Worm (Caenorhabditis elegans) whole organism, L1 larva: ENCODE results near the gene sru-22.

Source experiments
- C16A3.4 ChIP-seq: fragments of 150-350 bp; optimal IDR thresholded peaks from 2 replicates; lab custom pipeline; 2014; ENCODE audit warnings: missing biosample characterization, missing genetic modification characterization
- C34B4.2 ChIP-seq: sonication (generic microtip); optimal IDR thresholded peaks from 2 replicates; lab custom pipeline; 2017; ENCODE audit warnings: mild to moderate bottlenecking, missing genetic modification characterization, missing compliant biosample characterization
- F16B12.6 ChIP-seq: fragments of 150-350 bp; optimal IDR thresholded peaks from 2 replicates; lab custom pipeline; 2014; ENCODE audit warnings: missing biosample characterization, missing genetic modification characterization
- Y116A8C.19 ChIP-seq: sonication (generic microtip); optimal IDR thresholded peaks from 2 replicates; lab custom pipeline; 2016; ENCODE audit warnings: missing compliant biosample characterization, missing genetic modification characterization, borderline replicate concordance
- aha-1 ChIP-seq: fragments of 150-350 bp; optimal IDR thresholded peaks from 2 replicates; lab custom pipeline; 2014; ENCODE audit warnings: missing biosample characterization, missing genetic modification characterization
- alr-1 ChIP-seq: fragments of 200-800 bp; sonication (Bioruptor generic); optimal IDR thresholded peaks from 2 replicates; lab custom pipeline; 2018; ENCODE audit warnings: borderline replicate concordance, mild to moderate bottlenecking, missing genetic modification characterization, missing compliant biosample characterization
- aly-2 ChIP-seq: fragments of 150-350 bp; optimal IDR thresholded peaks from 2 replicates; lab custom pipeline; 2014; ENCODE audit warnings: missing biosample characterization, missing genetic modification characterization
- blmp-1 ChIP-seq: fragments of 150-350 bp; optimal IDR thresholded peaks from 2 replicates; lab custom pipeline; 2014; ENCODE audit warnings: missing biosample characterization, missing genetic modification characterization
- ceh-63 ChIP-seq: fragments of 200-800 bp; sonication (Bioruptor generic); optimal IDR thresholded peaks from 2 replicates; lab custom pipeline; 2018; ENCODE audit warnings: mild to moderate bottlenecking, missing genetic modification characterization, missing compliant biosample characterization
- ceh-90 ChIP-seq: sonication (generic microtip); optimal IDR thresholded peaks from 2 replicates; lab custom pipeline; 2016; ENCODE audit warnings: missing genetic modification characterization, missing compliant biosample characterization
- efl-1 ChIP-seq, 4 experiments: fragments of 150-350 bp; optimal IDR thresholded peaks in 3 of 4; peaks in 1 of 4; 1 replicate in 1 of 4; 2 replicates in 3 of 4; lab custom pipeline; 2014; ENCODE audit warnings: missing biosample characterization in 2 of 4, missing genetic modification characterization in 2 of 4, missing genetic modification reagents in 2 of 4
- efl-3 ChIP-seq: fragments of 200-800 bp; sonication (Bioruptor generic); optimal IDR thresholded peaks from 2 replicates; lab custom pipeline; 2018; ENCODE audit warnings: mild to moderate bottlenecking, missing genetic modification characterization, missing compliant biosample characterization
- egl-27 ChIP-seq, 2 experiments: fragments of 150-350 bp in 1 of 2; sonication (generic microtip); optimal IDR thresholded peaks; 3 replicates each; lab custom pipeline; 2017 to 2018; ENCODE audit warnings: missing biosample characterization in 2 of 2, missing genetic modification characterization in 2 of 2, missing genetic modification reagents in 2 of 2
- elt-2 ChIP-seq: sonication (generic microtip); optimal IDR thresholded peaks from 2 replicates; lab custom pipeline; 2016; ENCODE audit warnings: missing genetic modification characterization, mild to moderate bottlenecking, inconsistent platforms, missing compliant biosample characterization, missing genetic modification reagents
- fkh-10 ChIP-seq: sonication (generic microtip); optimal IDR thresholded peaks from 2 replicates; lab custom pipeline; 2017; ENCODE audit warnings: missing biosample characterization, missing genetic modification reagents, missing genetic modification characterization
- grh-1 ChIP-seq: fragments of 200-800 bp; sonication (Bioruptor generic); IDR thresholded peaks from 2 replicates; pipeline ENCODE4 v1.3.6; 2022; ENCODE audit warnings: missing genetic modification reagents, missing genetic modification characterization, missing compliant biosample characterization
- hlh-17 ChIP-seq: fragments of 200-800 bp; sonication (Bioruptor generic); optimal IDR thresholded peaks from 2 replicates; lab custom pipeline; 2018; ENCODE audit warnings: missing genetic modification characterization, mild to moderate bottlenecking, missing compliant biosample characterization, moderate library complexity, borderline replicate concordance
- hlh-4 ChIP-seq: sonication (generic microtip); optimal IDR thresholded peaks from 2 replicates; lab custom pipeline; 2016; ENCODE audit warnings: mild to moderate bottlenecking, missing genetic modification characterization, missing compliant biosample characterization
- hpl-2 ChIP-seq: fragments of 150-350 bp; optimal IDR thresholded peaks from 2 replicates; lab custom pipeline; 2014; ENCODE audit warnings: missing biosample characterization, missing genetic modification reagents, missing genetic modification characterization
- jun-1 ChIP-seq: fragments of 150-350 bp; optimal IDR thresholded peaks from 2 replicates; lab custom pipeline; 2014; ENCODE audit warnings: missing biosample characterization, missing genetic modification reagents, missing genetic modification characterization
- lin-39 ChIP-seq: fragments of 150-350 bp; optimal IDR thresholded peaks from 2 replicates; lab custom pipeline; 2014; ENCODE audit warnings: missing biosample characterization, missing genetic modification reagents, missing genetic modification characterization
- lir-3 ChIP-seq: sonication (generic microtip); optimal IDR thresholded peaks from 2 replicates; lab custom pipeline; 2016; ENCODE audit warnings: mild to moderate bottlenecking, missing genetic modification characterization, moderate library complexity, missing compliant biosample characterization; ENCODE audit not compliant: poor library complexity
- mdl-1 ChIP-seq, 2 experiments: fragments of 150-350 bp; optimal IDR thresholded peaks; 2 replicates each; lab custom pipeline; 2014 to 2017; ENCODE audit warnings: missing biosample characterization in 2 of 2, missing genetic modification characterization in 2 of 2, inconsistent platforms in 1 of 2
- mef-2 ChIP-seq: fragments of 150-350 bp; optimal IDR thresholded peaks from 2 replicates; lab custom pipeline; 2014; ENCODE audit warnings: missing biosample characterization, missing genetic modification characterization
- mep-1 ChIP-seq: fragments of 150-350 bp; optimal IDR thresholded peaks from 2 replicates; lab custom pipeline; 2014; ENCODE audit warnings: missing biosample characterization, missing genetic modification characterization
- nhr-19 ChIP-seq: fragments of 200-800 bp; sonication (Bioruptor generic); conservative IDR thresholded peaks from 2 replicates; pipeline ENCODE4 v1.3.6; 2022; ENCODE audit warnings: missing genetic modification characterization, missing compliant biosample characterization
- nhr-20 ChIP-seq: sonication (generic microtip); optimal IDR thresholded peaks from 2 replicates; lab custom pipeline; 2016; ENCODE audit warnings: mild to moderate bottlenecking, missing genetic modification characterization, missing compliant biosample characterization
- nhr-77 ChIP-seq: fragments of 150-350 bp; optimal IDR thresholded peaks from 2 replicates; lab custom pipeline; 2014; ENCODE audit warnings: missing biosample characterization, missing genetic modification characterization
- nhr-90 ChIP-seq: sonication (generic microtip); optimal IDR thresholded peaks from 2 replicates; lab custom pipeline; 2016; ENCODE audit warnings: mild to moderate bottlenecking, missing genetic modification characterization, missing compliant biosample characterization; ENCODE audit not compliant: poor library complexity
- pag-3 ChIP-seq: sonication (generic microtip); optimal IDR thresholded peaks from 2 replicates; lab custom pipeline; 2017; ENCODE audit warnings: missing genetic modification characterization, mild to moderate bottlenecking, missing compliant biosample characterization, antibody characterized with exemption, borderline replicate concordance; ENCODE audit not compliant: insufficient read depth
- rnt-1 ChIP-seq: sonication (generic microtip); optimal IDR thresholded peaks from 2 replicates; lab custom pipeline; 2016; ENCODE audit warnings: mild to moderate bottlenecking, missing genetic modification characterization, moderate library complexity, missing compliant biosample characterization
- snu-23 ChIP-seq: sonication (generic microtip); optimal IDR thresholded peaks from 2 replicates; lab custom pipeline; 2016; ENCODE audit warnings: missing genetic modification characterization, missing compliant biosample characterization
- sox-4 ChIP-seq: sonication (generic microtip); optimal IDR thresholded peaks from 2 replicates; lab custom pipeline; 2016; ENCODE audit warnings: missing genetic modification characterization, missing compliant biosample characterization
- sptf-1 ChIP-seq: fragments of 150-350 bp; optimal IDR thresholded peaks from 2 replicates; lab custom pipeline; 2014; ENCODE audit warnings: missing biosample characterization, missing genetic modification characterization
- sup-37 ChIP-seq: fragments of 200-800 bp; sonication (Bioruptor generic); optimal IDR thresholded peaks from 2 replicates; lab custom pipeline; 2018; ENCODE audit warnings: mild to moderate bottlenecking, missing genetic modification characterization, missing compliant biosample characterization
- swsn-7 ChIP-seq: sonication (generic microtip); optimal IDR thresholded peaks from 2 replicates; lab custom pipeline; 2016; ENCODE audit warnings: missing genetic modification characterization, missing compliant biosample characterization
- tbx-2 ChIP-seq: sonication (generic microtip); optimal IDR thresholded peaks from 2 replicates; lab custom pipeline; 2016; ENCODE audit warnings: missing genetic modification characterization, missing compliant biosample characterization
- tlp-1 ChIP-seq: fragments of 150-350 bp; optimal IDR thresholded peaks from 2 replicates; lab custom pipeline; 2014; ENCODE audit warnings: missing biosample characterization, missing genetic modification characterization
- unc-130 ChIP-seq: fragments of 150-350 bp; optimal IDR thresholded peaks from 2 replicates; lab custom pipeline; 2017; ENCODE audit warnings: missing biosample characterization, missing genetic modification characterization, inconsistent platforms
- unc-62 ChIP-seq: fragments of 150-350 bp; optimal IDR thresholded peaks from 2 replicates; lab custom pipeline; 2014; ENCODE audit warnings: missing biosample characterization, missing genetic modification reagents, missing genetic modification characterization
- zag-1 ChIP-seq: fragments of 150-350 bp; optimal IDR thresholded peaks from 2 replicates; lab custom pipeline; 2014; ENCODE audit warnings: missing biosample characterization, missing genetic modification characterization
- zip-4 ChIP-seq: fragments of 200-800 bp; sonication (Bioruptor generic); optimal IDR thresholded peaks from 2 replicates; lab custom pipeline; 2018; ENCODE audit warnings: mild to moderate bottlenecking, missing genetic modification characterization, moderate library complexity, missing compliant biosample characterization

The sru-22 gene

ce11 chrV:16000433-16000832 is 25.7 kb upstream of the sru-22 start, which contains the start of gene nhr-50 (continued):
- TF ChIP-seq grh-1 (GFP tag; lab: Robert Waterston, UW): no peak
- no peak for TF ChIP-seq C34B4.2 (tag; lab: Kevin White, UChicago)
- no peak for TF ChIP-seq Y116A8C.19
- TF ChIP-seq hpl-2 (GFP tag; lab: Kevin White, UChicago): no peak
- no peak for TF ChIP-seq unc-130 (tag; lab: Kevin White, UChicago)
- peak in 1 of 2 experiments; percentile 26 for TF ChIP-seq egl-27 (tag; optimal IDR thresholded peaks at IDR 0.05; lab: Kevin White, UChicago)
- TF ChIP-seq unc-62 (GFP tag; lab: Kevin White, UChicago): no peak
- TF ChIP-seq alr-1: no peak
- peak; percentile 93 for TF ChIP-seq jun-1 (tag; lab: Kevin White, UChicago)
- TF ChIP-seq aha-1 (tag; lab: Kevin White, UChicago): no peak
- TF ChIP-seq zag-1: no peak
- TF ChIP-seq tlp-1 (tag; lab: Kevin White, UChicago): no peak
- TF ChIP-seq hlh-4 (tag; lab: Kevin White, UChicago): peak; percentile 80
- peak; percentile 83 for TF ChIP-seq elt-2
- no peak for TF ChIP-seq sup-37 (GFP tag; lab: Kevin White, UChicago)
- no peak for TF ChIP-seq pag-3 (tag; lab: Kevin White, UChicago)
- TF ChIP-seq aly-2: no peak
- TF ChIP-seq rnt-1 (tag; lab: Kevin White, UChicago): peak; percentile 10
- peak; percentile 7 for TF ChIP-seq sox-4 (tag; lab: Kevin White, UChicago)
- TF ChIP-seq sptf-1 (tag; lab: Kevin White, UChicago): no peak
- TF ChIP-seq ceh-63 (GFP tag; lab: Kevin White, UChicago): no peak
- peak; percentile 11 for TF ChIP-seq tbx-2 (tag; lab: Kevin White, UChicago)
- peak; percentile 25 for TF ChIP-seq mep-1 (tag; lab: Kevin White, UChicago)
- no peak for TF ChIP-seq lin-39
- TF ChIP-seq lir-3: no peak
- TF ChIP-seq zip-4 (GFP tag; lab: Kevin White, UChicago): no peak
- TF ChIP-seq fkh-10: no peak
- peak; percentile 70 for TF ChIP-seq nhr-20 (tag; lab: Kevin White, UChicago)
- TF ChIP-seq mdl-1 (tag; optimal IDR thresholded peaks at IDR 0.05; lab: Kevin White, UChicago): peak in 1 of 2 experiments; percentile 53
- no peak for TF ChIP-seq ceh-90 (tag; lab: Kevin White, UChicago)
- TF ChIP-seq mef-2 (tag; lab: Kevin White, UChicago): no peak
- peak; percentile 88 for TF ChIP-seq blmp-1 (tag; lab: Kevin White, UChicago)
- TF ChIP-seq snu-23 (GFP tag; lab: Kevin White, UChicago): peak; percentile 46
- TF ChIP-seq efl-3 (GFP tag; lab: Kevin White, UChicago): no peak
- TF ChIP-seq hlh-17 (GFP tag; lab: Kevin White, UChicago): no peak
- TF ChIP-seq nhr-77 (tag; lab: Kevin White, UChicago): peak; percentile 51
- TF ChIP-seq F16B12.6 (tag; lab: Kevin White, UChicago): no peak
- no peak for TF ChIP-seq C16A3.4 (tag; lab: Kevin White, UChicago)
- peak; percentile 36 for TF ChIP-seq swsn-7 (tag; lab: Kevin White, UChicago)
- TF ChIP-seq nhr-19 (GFP tag; lab: Robert Waterston, UW): no peak; the same call in 1 of the 2 replicates

- TF ChIP-seq efl-1 (optimal IDR thresholded peaks at IDR 0.05; lab: Kevin White, UChicago) (no peak), efl-1 (GFP tag; optimal IDR thresholded peaks at IDR 0.05 in 1 of 2; lab: Kevin White, UChicago) (peak in 1 of 2 experiments; percentile 70), nhr-90 (tag; lab: Kevin White, UChicago) (no peak)
Observed at ce11 chrV:15996655-15997186, 22.0 kb upstream of the sru-22 start, which contains the start of the genes C06C6.9 and C06C6.8. Gene C06C6.9, minus strand, starts transcription at chrV:15996755. Gene C06C6.8, plus strand, starts transcription at chrV:15997136.
